Fruit fly (Drosophila melanogaster) whole organism, pupa: ENCODE data around the gene CG45060.

ENCODE experiments used
- CG10348 ChIP-seq: fragments of 200-800 bp; sonication (Bioruptor generic); IDR thresholded peaks from 2 replicates; pipeline ENCODE4 v1.3.6; 2022; ENCODE audit warnings: missing biosample characterization, missing genetic modification characterization
- CG34367 ChIP-seq: fragments of 200-800 bp; sonication (Bioruptor generic); optimal IDR thresholded peaks from 2 replicates; lab custom pipeline; 2018; ENCODE audit warnings: missing biosample characterization, mild to moderate bottlenecking, missing genetic modification characterization
- CG4496 ChIP-seq: fragments of 200-800 bp; sonication (Bioruptor generic); IDR thresholded peaks from 3 replicates; pipeline ENCODE4 v1.3.6; 2022; ENCODE audit warnings: missing biosample characterization, missing genetic modification characterization
- EcR ChIP-seq: fragments of 200-800 bp; sonication (Bioruptor generic); optimal IDR thresholded peaks from 3 replicates; lab custom pipeline; 2019; ENCODE audit warnings: missing biosample characterization, missing genetic modification characterization, mild to moderate bottlenecking, moderate library complexity, missing genetic modification reagents
- Ets98B ChIP-seq: fragments of 200-800 bp; sonication (Bioruptor generic); IDR thresholded peaks from 2 replicates; pipeline ENCODE4 v1.3.6; 2022; ENCODE audit warnings: missing biosample characterization, missing genetic modification characterization
- Pif1B ChIP-seq: fragments of 200-800 bp; sonication (Bioruptor generic); optimal IDR thresholded peaks from 3 replicates; lab custom pipeline; 2016; ENCODE audit warnings: missing biosample characterization, missing genetic modification characterization
- fd96Ca ChIP-seq: fragments of 200-800 bp; sonication (Bioruptor generic); IDR thresholded peaks from 3 replicates; pipeline ENCODE4 v1.3.6; 2022; ENCODE audit warnings: missing biosample characterization, missing genetic modification characterization

- TF ChIP-seq CG4496 (GFP tag; lab: Robert Waterston, UW) (no peak), fd96Ca (GFP tag; lab: Robert Waterston, UW) (no peak), Pif1B (no peak), CG34367 (tag; lab: Kevin White, UChicago) (no peak), EcR (GFP tag; lab: Kevin White, UChicago) (no peak), Ets98B (no peak), CG10348 (GFP tag; lab: Robert Waterston, UW) (no peak)
These were observed 43.4 kb upstream of the CG45060 start for dm6 chrX:9911751-9912150.
